Worm (Caenorhabditis elegans) whole organism, L4 larva: ENCODE data around the gene zip-12.

Experiments used
- R02D3.7 ChIP-seq: fragments of 150-350 bp; sonication (generic microtip); optimal IDR thresholded peaks from 3 replicates; lab custom pipeline; 2014; ENCODE audit warnings: missing biosample characterization, missing genetic modification characterization
- T20F7.1 ChIP-seq: fragments of 200-800 bp; sonication (Bioruptor generic); optimal IDR thresholded peaks from 2 replicates; lab custom pipeline; 2018; ENCODE audit warnings: mild to moderate bottlenecking, missing genetic modification characterization, missing compliant biosample characterization
- ama-1 ChIP-seq: fragments of 150-350 bp; optimal IDR thresholded peaks from 2 replicates; lab custom pipeline; 2014; ENCODE audit warnings: inconsistent platforms, mixed read lengths
- fos-1 ChIP-seq: fragments of 150-350 bp; optimal IDR thresholded peaks from 2 replicates; lab custom pipeline; 2014; ENCODE audit warnings: missing biosample characterization, missing genetic modification characterization
- mdl-1 ChIP-seq, 2 experiments: fragments of 150-350 bp in 1 of 2; sonication (generic microtip) in 1 of 2; optimal IDR thresholded peaks; 2 replicates each; lab custom pipeline; 2014 to 2017; ENCODE audit warnings: missing biosample characterization in 2 of 2, missing genetic modification characterization in 2 of 2
- mep-1 ChIP-seq: fragments of 150-350 bp; sonication (generic microtip); optimal IDR thresholded peaks from 3 replicates; lab custom pipeline; 2014; ENCODE audit warnings: missing biosample characterization, missing genetic modification characterization
- mxl-3 ChIP-seq: fragments of 200-800 bp; sonication (Bioruptor generic); optimal IDR thresholded peaks from 2 replicates; lab custom pipeline; 2018; ENCODE audit warnings: mild to moderate bottlenecking, missing genetic modification characterization, missing compliant biosample characterization
- nhr-76 ChIP-seq: fragments of 150-350 bp; optimal IDR thresholded peaks from 2 replicates; lab custom pipeline; 2014; ENCODE audit warnings: missing biosample characterization, missing genetic modification characterization
- nhr-77 ChIP-seq: fragments of 150-350 bp; optimal IDR thresholded peaks from 2 replicates; lab custom pipeline; 2014; ENCODE audit warnings: missing biosample characterization, missing genetic modification characterization
- pha-4 ChIP-seq, 2 experiments: fragments of 150-350 bp in 1 of 2; fragments of 200-800 bp in 1 of 2; sonication (Bioruptor generic) in 1 of 2; IDR thresholded peaks in 1 of 2; optimal IDR thresholded peaks in 1 of 2; 2 replicates each; pipeline versions ENCODE4 v1.3.6 to Lab custom; 2014 to 2022; ENCODE audit warnings: missing genetic modification characterization in 2 of 2, missing genetic modification reagents in 2 of 2, missing biosample characterization in 1 of 2, missing compliant biosample characterization in 1 of 2
- snpc-4 ChIP-seq: fragments of 150-350 bp; optimal IDR thresholded peaks from 2 replicates; lab custom pipeline; 2014; ENCODE audit warnings: missing biosample characterization, missing genetic modification characterization
- unc-39 ChIP-seq: sonication (generic microtip); optimal IDR thresholded peaks from 2 replicates; lab custom pipeline; 2017; ENCODE audit warnings: missing biosample characterization, missing genetic modification characterization
- zfp-3 ChIP-seq: fragments of 200-800 bp; sonication (Bioruptor generic); conservative IDR thresholded peaks from 2 replicates; pipeline ENCODE4 v1.3.6; 2022; ENCODE audit warnings: missing genetic modification reagents, missing genetic modification characterization, missing compliant biosample characterization

- TF ChIP-seq pha-4 (GFP tag; IDR thresholded peaks at IDR 0.05; lab: Robert Waterston, UW), result no peak
- TF ChIP-seq pha-4 (tag; optimal IDR thresholded peaks at IDR 0.05; lab: Kevin White, UChicago), result no peak
- no peak for TF ChIP-seq ama-1 (lab: Kevin White, UChicago)
- no peak for TF ChIP-seq snpc-4 (tag; lab: Kevin White, UChicago)
- TF ChIP-seq fos-1 (tag; lab: Kevin White, UChicago), result no peak
- TF ChIP-seq mdl-1 (tag; optimal IDR thresholded peaks at IDR 0.05; lab: Kevin White, UChicago), result no peak
- TF ChIP-seq T20F7.1 (GFP tag; lab: Kevin White, UChicago), result no peak
- no peak for TF ChIP-seq R02D3.7 (tag; lab: Kevin White, UChicago)
- TF ChIP-seq zfp-3, result no peak
- no peak for TF ChIP-seq nhr-76 (tag; lab: Kevin White, UChicago)
- no peak for TF ChIP-seq unc-39
- TF ChIP-seq nhr-77 (tag; lab: Kevin White, UChicago), result no peak
- TF ChIP-seq mxl-3 (GFP tag; lab: Kevin White, UChicago), result no peak
- TF ChIP-seq mep-1 (tag; lab: Kevin White, UChicago), result no peak
Measured at ce11 chrIII:12334268-12334667, 6.6 kb downstream of the zip-12 start.
